Fruit fly (Drosophila melanogaster) whole organism, embryonic: Measurements from ENCODE around the gene vib.
A peak's percentile ranks its signal among the peaks of the same experiment; 100 is the strongest.

Experiments
- Antp ChIP-seq: fragments of 200-800 bp; sonication (Bioruptor generic); optimal IDR thresholded peaks from 3 replicates; lab custom pipeline; 2016; ENCODE audit warnings: missing biosample characterization, missing genetic modification characterization
- Atf3 ChIP-seq: fragments of 200-800 bp; sonication (Bioruptor generic); optimal IDR thresholded peaks from 3 replicates; lab custom pipeline; 2016; ENCODE audit warnings: missing biosample characterization, missing genetic modification characterization
- B-H1 ChIP-seq: fragments of 200-800 bp; sonication (Bioruptor generic); IDR thresholded peaks from 3 replicates; pipeline ENCODE4 v1.3.6; 2022; ENCODE audit warnings: missing biosample characterization, missing genetic modification characterization
- Bgb ChIP-seq: fragments of 200-800 bp; sonication (Bioruptor generic); IDR thresholded peaks from 2 replicates; pipeline ENCODE4 v1.3.6; 2022; ENCODE audit warnings: missing biosample characterization, missing genetic modification characterization; ENCODE audit not compliant: partially characterized antibody
- CG14441 ChIP-seq: fragments of 200-800 bp; sonication (Bioruptor generic); IDR thresholded peaks from 2 replicates; pipeline ENCODE4 v1.3.6; 2022; ENCODE audit warnings: missing biosample characterization, missing genetic modification characterization
- CG14860 ChIP-seq: fragments of 200-800 bp; sonication (Bioruptor generic); IDR thresholded peaks from 3 replicates; pipeline ENCODE4 v1.3.6; 2022; ENCODE audit warnings: missing biosample characterization, missing genetic modification characterization; ENCODE audit not compliant: partially characterized antibody
- CG15269 ChIP-seq: fragments of 200-800 bp; sonication (Bioruptor generic); optimal IDR thresholded peaks from 2 replicates; lab custom pipeline; 2018; ENCODE audit warnings: missing biosample characterization, mild to moderate bottlenecking, missing genetic modification characterization, moderate library complexity
- CG17359 ChIP-seq: fragments of 200-800 bp; sonication (Bioruptor generic); optimal IDR thresholded peaks from 3 replicates; lab custom pipeline; 2018; ENCODE audit warnings: missing biosample characterization, mild to moderate bottlenecking, missing genetic modification characterization, moderate library complexity
- CG17385 ChIP-seq: fragments of 200-800 bp; sonication (Bioruptor generic); optimal IDR thresholded peaks from 3 replicates; lab custom pipeline; 2018; ENCODE audit warnings: missing biosample characterization, mild to moderate bottlenecking, missing genetic modification characterization
- CG18262 ChIP-seq: fragments of 200-800 bp; optimal IDR thresholded peaks from 3 replicates; lab custom pipeline; 2019; ENCODE audit warnings: missing biosample characterization, mild to moderate bottlenecking, missing genetic modification characterization, moderate library complexity
- CG1832 ChIP-seq: fragments of 200-800 bp; sonication (Bioruptor generic); optimal IDR thresholded peaks from 2 replicates; lab custom pipeline; 2017; ENCODE audit warnings: missing biosample characterization, mild to moderate bottlenecking, missing genetic modification characterization, inconsistent platforms
- CG2116 ChIP-seq: fragments of 200-800 bp; sonication (Bioruptor generic); optimal IDR thresholded peaks from 3 replicates; lab custom pipeline; 2018; ENCODE audit warnings: missing biosample characterization, mild to moderate bottlenecking, missing genetic modification characterization
- CG2202 ChIP-seq: fragments of 200-800 bp; sonication (Bioruptor generic); optimal IDR thresholded peaks from 2 replicates; lab custom pipeline; 2018; ENCODE audit warnings: missing biosample characterization, mild to moderate bottlenecking, missing genetic modification characterization
- CG2889 ChIP-seq: fragments of 200-800 bp; sonication (Bioruptor generic); IDR thresholded peaks from 3 replicates; pipeline ENCODE4 v1.3.6; 2022; ENCODE audit warnings: missing biosample characterization, missing genetic modification characterization
- CG33557 ChIP-seq: fragments of 200-800 bp; sonication (Bioruptor generic); optimal IDR thresholded peaks from 2 replicates; lab custom pipeline; 2019; ENCODE audit warnings: missing biosample characterization, mild to moderate bottlenecking, missing genetic modification characterization, moderate library complexity
- CG3995 ChIP-seq: fragments of 200-800 bp; sonication (Bioruptor generic); optimal IDR thresholded peaks from 3 replicates; lab custom pipeline; 2016; ENCODE audit warnings: missing biosample characterization, missing genetic modification characterization
- CG5180 ChIP-seq: fragments of 200-800 bp; sonication (Bioruptor generic); optimal IDR thresholded peaks from 3 replicates; lab custom pipeline; 2017; ENCODE audit warnings: missing biosample characterization, missing genetic modification characterization, mild to moderate bottlenecking, moderate library complexity, missing genetic modification reagents
- CG6654 ChIP-seq: fragments of 200-800 bp; sonication (Bioruptor generic); optimal IDR thresholded peaks from 2 replicates; lab custom pipeline; 2017; ENCODE audit warnings: missing biosample characterization, mild to moderate bottlenecking, missing genetic modification characterization
- CG7271 ChIP-seq: fragments of 200-800 bp; sonication (Bioruptor generic); optimal IDR thresholded peaks from 2 replicates; lab custom pipeline; 2018; ENCODE audit warnings: missing biosample characterization, mild to moderate bottlenecking, missing genetic modification characterization, moderate library complexity
- CG7372 ChIP-seq: fragments of 200-800 bp; sonication (Bioruptor generic); IDR thresholded peaks from 2 replicates; pipeline ENCODE4 v1.3.6; 2022; ENCODE audit warnings: missing biosample characterization, missing genetic modification characterization
- CG7928 ChIP-seq: fragments of 200-800 bp; sonication (Bioruptor generic); optimal IDR thresholded peaks from 2 replicates; lab custom pipeline; 2017; ENCODE audit warnings: missing biosample characterization, mild to moderate bottlenecking, missing genetic modification characterization
- CG8359 ChIP-seq: fragments of 200-800 bp; sonication (Bioruptor generic); optimal IDR thresholded peaks from 2 replicates; lab custom pipeline; 2017; ENCODE audit warnings: missing biosample characterization, mild to moderate bottlenecking, missing genetic modification characterization, borderline replicate concordance
- CG8765 ChIP-seq: fragments of 200-800 bp; sonication (Bioruptor generic); IDR thresholded peaks from 2 replicates; pipeline ENCODE4 v1.3.6; 2022; ENCODE audit warnings: missing biosample characterization, missing genetic modification characterization
- CG8924 ChIP-seq: fragments of 200-800 bp; optimal IDR thresholded peaks from 3 replicates; lab custom pipeline; 2019; ENCODE audit warnings: missing biosample characterization, mild to moderate bottlenecking, missing genetic modification characterization, moderate library complexity
- CG9932 ChIP-seq: fragments of 200-800 bp; sonication (Bioruptor generic); IDR thresholded peaks from 2 replicates; pipeline ENCODE4 v1.3.6; 2022; ENCODE audit warnings: missing biosample characterization, missing genetic modification characterization
- Dp ChIP-seq: fragments of 200-800 bp; sonication (Bioruptor generic); optimal IDR thresholded peaks from 2 replicates; lab custom pipeline; 2018; ENCODE audit warnings: missing biosample characterization, mild to moderate bottlenecking, missing genetic modification characterization, moderate library complexity
- H2.0 ChIP-seq: fragments of 200-800 bp; sonication (Bioruptor generic); IDR thresholded peaks from 2 replicates; pipeline ENCODE4 v1.3.6; 2022; ENCODE audit warnings: missing biosample characterization, missing genetic modification characterization
- Hr39 ChIP-seq: fragments of >200 bp; optimal IDR thresholded peaks from 2 replicates; lab custom pipeline; 2017
- Lim3 ChIP-seq: fragments of 200-800 bp; sonication (Bioruptor generic); IDR thresholded peaks from 2 replicates; pipeline ENCODE4 v1.3.6; 2022; ENCODE audit warnings: missing biosample characterization, missing genetic modification characterization
- MBD-R2 ChIP-seq: fragments of 200-800 bp; sonication (Bioruptor generic); IDR thresholded peaks from 2 replicates; pipeline ENCODE4 v1.3.6; 2022; ENCODE audit warnings: missing biosample characterization, missing genetic modification characterization
- Meics ChIP-seq: fragments of 200-800 bp; sonication (Bioruptor generic); optimal IDR thresholded peaks from 2 replicates; lab custom pipeline; 2017; ENCODE audit warnings: missing biosample characterization, mild to moderate bottlenecking, missing genetic modification characterization
- Nf-YC ChIP-seq: fragments of 200-800 bp; optimal IDR thresholded peaks from 3 replicates; lab custom pipeline; 2019; ENCODE audit warnings: missing biosample characterization, mild to moderate bottlenecking, missing genetic modification characterization, moderate library complexity
- NfI ChIP-seq: fragments of 200-800 bp; sonication (Bioruptor generic); optimal IDR thresholded peaks from 3 replicates; lab custom pipeline; 2018; ENCODE audit warnings: missing biosample characterization, mild to moderate bottlenecking, missing genetic modification characterization, moderate library complexity
- Sry-δ ChIP-seq: fragments of 200-800 bp; sonication (Bioruptor generic); optimal IDR thresholded peaks from 2 replicates; lab custom pipeline; 2016; ENCODE audit warnings: missing biosample characterization, missing genetic modification characterization
- Xbp1 ChIP-seq: fragments of 200-800 bp; sonication (Bioruptor generic); optimal IDR thresholded peaks from 3 replicates; lab custom pipeline; 2016; ENCODE audit warnings: missing biosample characterization, mild to moderate bottlenecking, missing genetic modification characterization
- cad ChIP-seq: fragments of >200 bp; optimal IDR thresholded peaks from 2 replicates; lab custom pipeline; 2017; ENCODE audit warnings: missing biosample characterization, missing genetic modification characterization
- fd64A ChIP-seq: fragments of 200-800 bp; sonication (Bioruptor generic); optimal IDR thresholded peaks from 3 replicates; lab custom pipeline; 2018; ENCODE audit warnings: missing biosample characterization, mild to moderate bottlenecking, missing genetic modification characterization
- grn ChIP-seq: fragments of 200-800 bp; sonication (Bioruptor generic); optimal IDR thresholded peaks from 3 replicates; lab custom pipeline; 2017; ENCODE audit warnings: missing biosample characterization, missing genetic modification characterization
- ind ChIP-seq: fragments of 200-800 bp; sonication (Bioruptor generic); optimal IDR thresholded peaks from 3 replicates; lab custom pipeline; 2016; ENCODE audit warnings: missing biosample characterization, missing genetic modification characterization
- jumu ChIP-seq: fragments of 200-800 bp; sonication (Bioruptor generic); optimal IDR thresholded peaks from 3 replicates; lab custom pipeline; 2016; ENCODE audit warnings: missing biosample characterization, missing genetic modification characterization
- kni ChIP-seq: fragments of 200-800 bp; sonication (Bioruptor generic); optimal IDR thresholded peaks from 3 replicates; lab custom pipeline; 2017; ENCODE audit warnings: mild to moderate bottlenecking, missing biosample characterization, missing genetic modification reagents, missing genetic modification characterization
- lbe ChIP-seq: fragments of 200-800 bp; sonication (Bioruptor generic); optimal IDR thresholded peaks from 2 replicates; lab custom pipeline; 2016; ENCODE audit warnings: missing biosample characterization, mild to moderate bottlenecking, missing genetic modification characterization
- nau ChIP-seq: fragments of 200-800 bp; sonication (Bioruptor generic); optimal IDR thresholded peaks from 3 replicates; lab custom pipeline; 2017; ENCODE audit warnings: missing biosample characterization, mild to moderate bottlenecking, missing genetic modification characterization, missing genetic modification reagents
- nerfin-2 ChIP-seq: fragments of 200-800 bp; sonication (Bioruptor generic); IDR thresholded peaks from 2 replicates; pipeline ENCODE4 v1.3.6; 2022; ENCODE audit warnings: missing biosample characterization, missing genetic modification characterization; ENCODE audit not compliant: partially characterized antibody
- psq ChIP-seq: fragments of 200-800 bp; sonication (Bioruptor generic); optimal IDR thresholded peaks from 2 replicates; lab custom pipeline; 2017; ENCODE audit warnings: missing biosample characterization, missing genetic modification characterization
- row ChIP-seq: fragments of 200-800 bp; sonication (Bioruptor generic); IDR thresholded peaks from 3 replicates; pipeline ENCODE4 v1.3.6; 2022; ENCODE audit warnings: missing biosample characterization, missing genetic modification characterization
- sim ChIP-seq: fragments of 200-800 bp; sonication (Bioruptor generic); IDR thresholded peaks from 2 replicates; pipeline ENCODE4 v1.3.6; 2022; ENCODE audit warnings: missing biosample characterization, missing genetic modification characterization
- slou ChIP-seq: fragments of 200-800 bp; sonication (Bioruptor generic); optimal IDR thresholded peaks from 3 replicates; lab custom pipeline; 2016; ENCODE audit warnings: missing biosample characterization, missing genetic modification characterization
- so ChIP-seq: fragments of 200-800 bp; sonication (Bioruptor generic); IDR thresholded peaks from 3 replicates; pipeline ENCODE4 v1.3.6; 2022; ENCODE audit warnings: missing biosample characterization, missing genetic modification characterization
- sug ChIP-seq: fragments of 200-800 bp; optimal IDR thresholded peaks from 2 replicates; lab custom pipeline; 2019; ENCODE audit warnings: missing biosample characterization, mild to moderate bottlenecking, missing genetic modification characterization, moderate library complexity
- wor ChIP-seq: fragments of 200-800 bp; sonication (Bioruptor generic); IDR thresholded peaks from 2 replicates; pipeline ENCODE4 v1.3.6; 2022; ENCODE audit warnings: missing biosample characterization, missing genetic modification characterization
- z ChIP-seq: fragments of 200-800 bp; sonication (Bioruptor generic); IDR thresholded peaks from 3 replicates; pipeline ENCODE4 v1.3.6; 2022; ENCODE audit warnings: missing biosample characterization, missing genetic modification characterization

Gene vib

DNA sequence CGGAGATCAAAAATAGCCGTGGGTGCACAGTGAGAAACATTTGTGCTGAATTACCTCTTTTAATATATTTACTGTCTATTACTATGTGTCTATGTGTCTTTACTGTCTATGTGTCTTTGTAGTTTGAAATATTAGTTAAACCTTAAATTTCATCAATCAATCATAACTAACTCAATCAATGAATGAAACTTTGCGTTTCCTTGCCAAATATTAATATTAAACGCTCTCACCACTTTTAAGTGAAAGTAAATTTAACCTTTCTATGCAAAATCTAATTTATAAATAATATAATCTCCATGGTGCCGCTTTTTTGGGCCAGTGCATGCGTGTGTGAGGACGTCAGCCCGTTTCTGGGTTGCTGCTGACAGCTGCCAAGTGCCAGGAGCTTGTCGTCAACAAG is 45.2 kb downstream of the vib start (continued):
- no peak for TF ChIP-seq sug (tag; lab: Kevin White, UChicago)
- no peak for TF ChIP-seq Nf-YC (tag; lab: Kevin White, UChicago)
- no peak for TF ChIP-seq CG2889 (GFP tag; lab: Robert Waterston, UW)
- TF ChIP-seq fd64A (GFP tag; lab: Kevin White, UChicago): no peak
- no peak for TF ChIP-seq CG3995 (GFP tag; lab: Kevin White, UChicago)
- TF ChIP-seq CG8924 (tag; lab: Kevin White, UChicago): peak; percentile 5
- no peak for TF ChIP-seq row
- TF ChIP-seq CG18262: peak; percentile 4
- TF ChIP-seq Sry-δ (GFP tag; lab: Kevin White, UChicago): no peak
- no peak for TF ChIP-seq nau (GFP tag; lab: Kevin White, UChicago)
- no peak for TF ChIP-seq CG7271
- TF ChIP-seq jumu (GFP tag; lab: Kevin White, UChicago): no peak
- no peak for TF ChIP-seq CG33557
- TF ChIP-seq CG7372: no peak
- no peak for TF ChIP-seq CG8359 (GFP tag; lab: Kevin White, UChicago)
- no peak for TF ChIP-seq CG14860
- no peak for TF ChIP-seq MBD-R2 (GFP tag; lab: Robert Waterston, UW)
- no peak for TF ChIP-seq CG6654 (GFP tag; lab: Kevin White, UChicago)
- no peak for TF ChIP-seq Atf3 (GFP tag; lab: Kevin White, UChicago)
- TF ChIP-seq lbe: no peak
- no peak for TF ChIP-seq CG5180 (GFP tag; lab: Kevin White, UChicago)
- no peak for TF ChIP-seq Lim3 (GFP tag; lab: Robert Waterston, UW)
- no peak for TF ChIP-seq nerfin-2 (GFP tag; lab: Robert Waterston, UW)
- no peak for TF ChIP-seq ind (GFP tag; lab: Kevin White, UChicago)
- no peak for TF ChIP-seq CG2202 (tag; lab: Kevin White, UChicago)
- no peak for TF ChIP-seq slou (GFP tag; lab: Kevin White, UChicago)
- TF ChIP-seq CG7928 (GFP tag; lab: Kevin White, UChicago): no peak
- 0 out of 2 replicates have a peak, but pooled peaks have one; percentile 16 for TF ChIP-seq CG14441 (GFP tag; lab: Robert Waterston, UW)
- peak; percentile 56 for TF ChIP-seq CG15269 (tag; lab: Kevin White, UChicago)
- TF ChIP-seq psq (GFP tag; lab: Kevin White, UChicago): no peak
- no peak for TF ChIP-seq wor (GFP tag; lab: Robert Waterston, UW)
- TF ChIP-seq grn (GFP tag; lab: Kevin White, UChicago): no peak
- TF ChIP-seq H2.0 (GFP tag; lab: Robert Waterston, UW): no peak
- TF ChIP-seq sim (GFP tag; lab: Robert Waterston, UW): no peak
- peak; percentile 36 for TF ChIP-seq CG17359 (tag; lab: Kevin White, UChicago)
- TF ChIP-seq so (GFP tag; lab: Robert Waterston, UW): no peak
- no peak for TF ChIP-seq CG2116
- TF ChIP-seq NfI (GFP tag; lab: Kevin White, UChicago): peak; percentile 15
- no peak for TF ChIP-seq z (GFP tag; lab: Robert Waterston, UW)
- TF ChIP-seq Hr39 (lab: Kevin White, UChicago): no peak
- no peak for TF ChIP-seq CG17385
- TF ChIP-seq CG1832 (GFP tag; lab: Kevin White, UChicago): no peak
- no peak for TF ChIP-seq Antp (GFP tag; lab: Kevin White, UChicago)
- TF ChIP-seq cad (GFP tag; lab: Kevin White, UChicago): no peak
- TF ChIP-seq Meics (GFP tag; lab: Kevin White, UChicago): no peak
- TF ChIP-seq Dp: no peak
- peak; percentile 18; the same call in 1 of the 2 replicates for TF ChIP-seq CG9932
- TF ChIP-seq B-H1 (GFP tag; lab: Robert Waterston, UW): no peak
- TF ChIP-seq kni (GFP tag; lab: Kevin White, UChicago): no peak
- no peak for TF ChIP-seq CG8765
- peak; percentile 10 for TF ChIP-seq Xbp1 (GFP tag; lab: Kevin White, UChicago)
- no peak for TF ChIP-seq Bgb (GFP tag; lab: Robert Waterston, UW)
